Worm (Caenorhabditis elegans): Measurements from ENCODE around the gene best-3.

- no peak for TF ChIP-seq ztf-4 (tag; optimal IDR thresholded peaks at IDR 0.05)
- TF ChIP-seq sptf-1 (tag; optimal IDR thresholded peaks at IDR 0.05): no peak
- no peak for TF ChIP-seq egl-27 (tag; optimal IDR thresholded peaks at IDR 0.05)
- TF ChIP-seq ces-1 (GFP tag; optimal IDR thresholded peaks at IDR 0.05): no peak
- no peak for TF ChIP-seq ama-1 (optimal IDR thresholded peaks at IDR 0.05)
- no peak for TF ChIP-seq ztf-11 (tag; optimal IDR thresholded peaks at IDR 0.05)
- no peak for TF ChIP-seq aha-1 (tag; optimal IDR thresholded peaks at IDR 0.05)
- no peak for TF ChIP-seq aly-2 (tag; optimal IDR thresholded peaks at IDR 0.05)
- no peak for TF ChIP-seq ceh-82 (tag; optimal IDR thresholded peaks at IDR 0.05)
- no peak for TF ChIP-seq lir-3 (tag; optimal IDR thresholded peaks at IDR 0.05; ENCODE audit: poor library complexity)
- TF ChIP-seq unc-98 (GFP tag; IDR thresholded peaks at IDR 0.05): no peak
Measured at ce11 chrII:33904-34303, 21.1 kb downstream of the best-3 start, which contains the start of gene F23F1.2.

All from whole organism, L1 larva.